Worm (Caenorhabditis elegans) whole organism, mixed stage, embryonic: ENCODE measurements around the gene C02D5.2.

ENCODE experiments used
- ceh-39 ChIP-seq: fragments of 150-350 bp; optimal IDR thresholded peaks from 2 replicates; lab custom pipeline; 2014; ENCODE audit warnings: missing biosample characterization, missing genetic modification characterization
- lin-13 ChIP-seq: fragments of 150-350 bp; optimal IDR thresholded peaks from 2 replicates; lab custom pipeline; 2014; ENCODE audit warnings: missing biosample characterization, missing genetic modification characterization
- mep-1 ChIP-seq: fragments of 150-350 bp; optimal IDR thresholded peaks from 2 replicates; lab custom pipeline; 2017; ENCODE audit warnings: missing biosample characterization, missing genetic modification reagents, missing genetic modification characterization, inconsistent platforms
- snpc-4 ChIP-seq: fragments of 150-350 bp; optimal IDR thresholded peaks from 2 replicates; lab custom pipeline; 2014; ENCODE audit warnings: missing biosample characterization, missing genetic modification characterization
- unc-62 ChIP-seq: fragments of 150-350 bp; optimal IDR thresholded peaks from 2 replicates; lab custom pipeline; 2014; ENCODE audit warnings: missing biosample characterization, missing genetic modification reagents, missing genetic modification characterization

DNA sequence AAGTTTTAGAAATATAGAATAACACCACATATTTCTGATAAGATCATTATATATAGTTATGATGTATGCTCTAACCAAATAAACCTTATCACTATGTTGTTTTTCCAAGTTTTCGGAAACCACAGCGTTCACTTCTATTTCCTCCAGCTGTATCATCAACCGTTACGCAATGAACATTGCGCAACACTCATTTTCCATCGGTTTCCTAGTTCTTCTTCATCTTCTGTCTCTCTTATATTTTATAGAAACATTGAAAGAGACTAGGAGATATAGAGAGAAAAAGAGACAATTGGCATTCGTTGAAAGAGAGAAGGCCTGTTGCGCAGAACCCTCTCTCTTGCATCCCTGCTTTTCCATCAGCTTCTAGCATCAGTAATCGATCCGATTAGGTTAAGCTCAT, 17.2 kb downstream of the C02D5.2 start:
- TF ChIP-seq mep-1 (no peak), ceh-39 (tag; lab: Kevin White, UChicago) (no peak), unc-62 (no peak), snpc-4 (tag; lab: Kevin White, UChicago) (no peak), lin-13 (tag; lab: Kevin White, UChicago) (no peak)
